Fruit fly (Drosophila melanogaster) whole organism, pupa: ENCODE data around the gene COX4.

ENCODE experiments used
- CG12605 ChIP-seq: fragments of 200-800 bp; sonication (Bioruptor generic); IDR thresholded peaks from 2 replicates; pipeline ENCODE4 v1.3.6; 2022; ENCODE audit warnings: missing biosample characterization, missing genetic modification characterization
- CG13204 ChIP-seq: fragments of 200-800 bp; sonication (Bioruptor generic); optimal IDR thresholded peaks from 2 replicates; lab custom pipeline; 2018; ENCODE audit warnings: missing biosample characterization, mild to moderate bottlenecking, missing genetic modification characterization, moderate library complexity
- CG14655 ChIP-seq: fragments of 200-800 bp; sonication (Bioruptor generic); optimal IDR thresholded peaks from 3 replicates; lab custom pipeline; 2017; ENCODE audit warnings: mild to moderate bottlenecking, missing biosample characterization, missing genetic modification reagents, missing genetic modification characterization
- CG15710 ChIP-seq: fragments of 200-800 bp; sonication (Bioruptor generic); optimal IDR thresholded peaks from 2 replicates; lab custom pipeline; 2018; ENCODE audit warnings: missing biosample characterization, mild to moderate bottlenecking, missing genetic modification characterization, moderate library complexity
- CG17806 ChIP-seq: fragments of 200-800 bp; sonication (Bioruptor generic); optimal IDR thresholded peaks from 2 replicates; lab custom pipeline; 2018; ENCODE audit warnings: missing biosample characterization, mild to moderate bottlenecking, missing genetic modification characterization, moderate library complexity
- CG34367 ChIP-seq: fragments of 200-800 bp; sonication (Bioruptor generic); optimal IDR thresholded peaks from 2 replicates; lab custom pipeline; 2018; ENCODE audit warnings: missing biosample characterization, mild to moderate bottlenecking, missing genetic modification characterization
- CG4496 ChIP-seq: fragments of 200-800 bp; sonication (Bioruptor generic); IDR thresholded peaks from 3 replicates; pipeline ENCODE4 v1.3.6; 2022; ENCODE audit warnings: missing biosample characterization, missing genetic modification characterization
- CG8159 ChIP-seq: fragments of 200-800 bp; sonication (Bioruptor generic); optimal IDR thresholded peaks from 3 replicates; lab custom pipeline; 2018; ENCODE audit warnings: missing biosample characterization, mild to moderate bottlenecking, missing genetic modification characterization, moderate library complexity
- CG9948 ChIP-seq: fragments of 200-800 bp; sonication (Bioruptor generic); optimal IDR thresholded peaks from 2 replicates; lab custom pipeline; 2018; ENCODE audit warnings: missing biosample characterization, mild to moderate bottlenecking, missing genetic modification characterization, moderate library complexity
- EcR ChIP-seq: fragments of 200-800 bp; sonication (Bioruptor generic); optimal IDR thresholded peaks from 3 replicates; lab custom pipeline; 2019; ENCODE audit warnings: missing biosample characterization, missing genetic modification characterization, mild to moderate bottlenecking, moderate library complexity, missing genetic modification reagents
- Ets98B ChIP-seq: fragments of 200-800 bp; sonication (Bioruptor generic); IDR thresholded peaks from 2 replicates; pipeline ENCODE4 v1.3.6; 2022; ENCODE audit warnings: missing biosample characterization, missing genetic modification characterization
- Pif1B ChIP-seq: fragments of 200-800 bp; sonication (Bioruptor generic); optimal IDR thresholded peaks from 3 replicates; lab custom pipeline; 2016; ENCODE audit warnings: missing biosample characterization, missing genetic modification characterization
- fd96Ca ChIP-seq: fragments of 200-800 bp; sonication (Bioruptor generic); IDR thresholded peaks from 3 replicates; pipeline ENCODE4 v1.3.6; 2022; ENCODE audit warnings: missing biosample characterization, missing genetic modification characterization
- rn ChIP-seq: fragments of 200-800 bp; sonication (Bioruptor generic); IDR thresholded peaks from 2 replicates; pipeline ENCODE4 v1.3.6; 2022; ENCODE audit warnings: missing biosample characterization, missing genetic modification characterization

dm6 chr2L:20004341-20004740 lies 45.8 kb downstream of the COX4 start:
- TF ChIP-seq rn (no peak), CG34367 (tag; lab: Kevin White, UChicago) (no peak), Pif1B (GFP tag; lab: Kevin White, UChicago) (no peak), CG14655 (no peak), Ets98B (no peak), CG13204 (GFP tag; lab: Kevin White, UChicago) (no peak), CG17806 (tag; lab: Kevin White, UChicago) (no peak), CG4496 (GFP tag; lab: Robert Waterston, UW) (no peak), CG12605 (GFP tag; lab: Robert Waterston, UW) (no peak), EcR (no peak), fd96Ca (GFP tag; lab: Robert Waterston, UW) (no peak), CG8159 (no peak), CG15710 (tag; lab: Kevin White, UChicago) (no peak), CG9948 (tag; lab: Kevin White, UChicago) (no peak)
